Fruit fly (Drosophila melanogaster) whole organism, wandering third instar larva: ENCODE results near the gene CG10862.

Source experiments
- Abd-B ChIP-seq: fragments of >200 bp; optimal IDR thresholded peaks from 2 replicates; lab custom pipeline; 2017; ENCODE audit warnings: missing biosample characterization, missing genetic modification characterization
- CG32264 ChIP-seq: fragments of 200-800 bp; sonication (Bioruptor generic); optimal IDR thresholded peaks from 2 replicates; lab custom pipeline; 2016; ENCODE audit warnings: missing biosample characterization, missing genetic modification characterization
- CG9705 ChIP-seq: fragments of 200-800 bp; sonication (Bioruptor generic); optimal IDR thresholded peaks from 2 replicates; lab custom pipeline; 2018; ENCODE audit warnings: missing biosample characterization, mild to moderate bottlenecking, missing genetic modification characterization
- Dfd ChIP-seq: fragments of >200 bp; optimal IDR thresholded peaks from 2 replicates; lab custom pipeline; 2017; ENCODE audit warnings: missing biosample characterization, missing genetic modification characterization
- Dif ChIP-seq: fragments of 200-275, 200-300 bp; sonication (Bioruptor generic); optimal IDR thresholded peaks from 2 replicates; lab custom pipeline; 2018; ENCODE audit warnings: missing biosample characterization, missing genetic modification characterization; ENCODE audit not compliant: partially characterized antibody
- HLH106 ChIP-seq: fragments of 200-800 bp; optimal IDR thresholded peaks from 3 replicates; lab custom pipeline; 2019; ENCODE audit warnings: missing biosample characterization, mild to moderate bottlenecking, missing genetic modification characterization, moderate library complexity
- Jra ChIP-seq: sonication (Bioruptor generic); optimal IDR thresholded peaks from 2 replicates; lab custom pipeline; 2016; ENCODE audit warnings: missing biosample characterization, missing genetic modification characterization
- Mio ChIP-seq: sonication (Bioruptor generic); optimal IDR thresholded peaks from 2 replicates; lab custom pipeline; 2016; ENCODE audit warnings: missing biosample characterization, missing genetic modification characterization
- N ChIP-seq: fragments of >200 bp; optimal IDR thresholded peaks from 2 replicates; lab custom pipeline; 2018; ENCODE audit warnings: missing biosample characterization, missing external identifiers, missing genetic modification characterization
- OdsH ChIP-seq: fragments of 200-800 bp; sonication (Bioruptor generic); optimal IDR thresholded peaks from 2 replicates; lab custom pipeline; 2016; ENCODE audit warnings: missing biosample characterization, mild to moderate bottlenecking, missing genetic modification characterization
- Rel ChIP-seq, 2 experiments: fragments of 200-800 bp; sonication (Bioruptor generic) in 1 of 2; optimal IDR thresholded peaks; 2 replicates in 1 of 2; 3 replicates in 1 of 2; lab custom pipeline; 2016 to 2019; ENCODE audit warnings: mild to moderate bottlenecking in 2 of 2, missing biosample characterization in 2 of 2, missing genetic modification characterization in 2 of 2, moderate library complexity in 1 of 2
- brk ChIP-seq: fragments of 200-800 bp; sonication (Bioruptor generic); optimal IDR thresholded peaks from 2 replicates; lab custom pipeline; 2016; ENCODE audit warnings: missing biosample characterization, mild to moderate bottlenecking, missing genetic modification characterization
- dl ChIP-seq, 2 experiments: fragments of 175-275, 200-275 bp in 1 of 2; fragments of 200-275 bp in 1 of 2; sonication (Bioruptor generic); optimal IDR thresholded peaks; lab custom pipeline; 2018; ENCODE audit warnings: mild to moderate bottlenecking in 2 of 2, missing biosample characterization in 2 of 2, missing genetic modification characterization in 2 of 2, moderate library complexity in 2 of 2; ENCODE audit not compliant: partially characterized antibody in 2 of 2, insufficient read depth in 1 of 2
- dmrt93B ChIP-seq: fragments of 200-800 bp; sonication (Bioruptor generic); optimal IDR thresholded peaks from 2 replicates; lab custom pipeline; 2018; ENCODE audit warnings: missing biosample characterization, mild to moderate bottlenecking, missing genetic modification characterization
- ey ChIP-seq: fragments of 200-800 bp; sonication (Bioruptor generic); optimal IDR thresholded peaks from 2 replicates; lab custom pipeline; 2016; ENCODE audit warnings: missing biosample characterization, missing genetic modification characterization
- foxo ChIP-seq, 2 experiments: fragments of 200-800 bp; sonication (Bioruptor generic); optimal IDR thresholded peaks; 2 replicates in 1 of 2; 3 replicates in 1 of 2; lab custom pipeline; 2016 to 2017; ENCODE audit warnings: missing biosample characterization in 2 of 2, missing genetic modification characterization in 2 of 2
- fru ChIP-seq: fragments of 200-800 bp; sonication (Bioruptor generic); optimal IDR thresholded peaks from 3 replicates; lab custom pipeline; 2016; ENCODE audit warnings: missing biosample characterization, mild to moderate bottlenecking, missing genetic modification characterization
- h ChIP-seq: fragments of 200-800 bp; sonication (Bioruptor generic); optimal IDR thresholded peaks from 3 replicates; lab custom pipeline; 2016; ENCODE audit warnings: missing biosample characterization, mild to moderate bottlenecking, missing genetic modification characterization
- pan ChIP-seq: fragments of >200 bp; optimal IDR thresholded peaks from 2 replicates; lab custom pipeline; 2017
- psq ChIP-seq: fragments of 200-800 bp; sonication (Bioruptor generic); optimal IDR thresholded peaks from 3 replicates; lab custom pipeline; 2017; ENCODE audit warnings: missing biosample characterization, mild to moderate bottlenecking, missing genetic modification characterization, moderate library complexity
- rgr ChIP-seq: fragments of 200-800 bp; sonication (Bioruptor generic); optimal IDR thresholded peaks from 3 replicates; lab custom pipeline; 2016; ENCODE audit warnings: missing biosample characterization, mild to moderate bottlenecking, missing genetic modification characterization
- sage ChIP-seq: fragments of 200-800 bp; sonication (Bioruptor generic); optimal IDR thresholded peaks from 2 replicates; lab custom pipeline; 2016; ENCODE audit warnings: missing biosample characterization, mild to moderate bottlenecking, missing genetic modification characterization
- sv ChIP-seq: fragments of 200-800 bp; sonication (Bioruptor generic); optimal IDR thresholded peaks from 3 replicates; lab custom pipeline; 2016; ENCODE audit warnings: missing biosample characterization, missing genetic modification characterization
- tai ChIP-seq: sonication (Bioruptor generic); optimal IDR thresholded peaks from 2 replicates; lab custom pipeline; 2016; ENCODE audit warnings: missing biosample characterization, missing genetic modification characterization
- usp ChIP-seq: fragments of >200 bp; optimal IDR thresholded peaks from 2 replicates; lab custom pipeline; 2017; ENCODE audit warnings: missing biosample characterization, missing genetic modification characterization
- woc ChIP-seq: sonication (Bioruptor generic); optimal IDR thresholded peaks from 2 replicates; lab custom pipeline; 2016; ENCODE audit warnings: missing biosample characterization, mild to moderate bottlenecking, missing genetic modification characterization

Gene CG10862

dm6 chr3L:3658768-3659167 lies 4.2 kb upstream of the CG10862 start, which contains the start of gene CG43098:
Gene CG43098 (plus strand): TSS chr3L:3659068.
- TF ChIP-seq usp (GFP tag; lab: Kevin White, UChicago) (no peak), dmrt93B (GFP tag; lab: Kevin White, UChicago) (no peak), woc (GFP tag; lab: Kevin White, UChicago) (no peak), HLH106 (tag; lab: Kevin White, UChicago) (no peak), tai (GFP tag; lab: Kevin White, UChicago) (no peak), psq (no peak), ey (no peak), sv (GFP tag; lab: Kevin White, UChicago) (no peak), foxo (GFP tag; optimal IDR thresholded peaks at IDR 0.05; lab: Kevin White, UChicago) (no peak), fru (GFP tag; lab: Kevin White, UChicago) (no peak)
- TF ChIP-seq, all 38 proteins: peak for 0

dm6 chr3L:3657897-3658296 lies 3.3 kb upstream of the CG10862 start:
- peak; percentile 2 for TF ChIP-seq OdsH (GFP tag; lab: Kevin White, UChicago)
- TF ChIP-seq N (GFP tag; lab: Kevin White, UChicago): no peak
- peak; percentile 38 for TF ChIP-seq woc (GFP tag; lab: Kevin White, UChicago)
- TF ChIP-seq, all 38 proteins: peak for 2

DNA sequence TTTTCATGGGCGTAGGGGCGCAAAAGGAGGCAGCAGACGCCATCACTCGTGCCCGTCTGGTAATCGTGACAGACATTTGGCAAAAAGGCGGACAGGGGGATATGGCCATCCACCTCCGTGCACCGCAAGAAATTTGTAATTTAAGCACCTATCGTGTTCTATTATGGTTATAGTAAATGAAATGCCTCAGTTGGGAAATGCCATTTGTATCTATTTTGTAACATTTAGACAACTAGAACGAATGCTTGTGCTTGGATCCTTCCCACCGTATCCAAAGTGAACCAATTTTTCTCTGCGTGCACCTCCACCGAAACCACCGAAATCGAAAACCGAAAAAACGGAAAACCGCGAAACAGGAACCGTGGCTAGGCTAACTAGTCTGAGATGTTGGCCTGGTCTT lies 2.3 kb upstream of the CG10862 start:
- no peak for TF ChIP-seq usp (GFP tag; lab: Kevin White, UChicago)
- TF ChIP-seq Jra (GFP tag; lab: Kevin White, UChicago): no peak
- TF ChIP-seq Abd-B: no peak
- no peak for TF ChIP-seq Dif (GFP tag; lab: Kevin White, UChicago)
- no peak for TF ChIP-seq N (GFP tag; lab: Kevin White, UChicago)
- no peak for TF ChIP-seq rgr (GFP tag; lab: Kevin White, UChicago)
- no peak for TF ChIP-seq CG32264 (GFP tag; lab: Kevin White, UChicago)

DNA sequence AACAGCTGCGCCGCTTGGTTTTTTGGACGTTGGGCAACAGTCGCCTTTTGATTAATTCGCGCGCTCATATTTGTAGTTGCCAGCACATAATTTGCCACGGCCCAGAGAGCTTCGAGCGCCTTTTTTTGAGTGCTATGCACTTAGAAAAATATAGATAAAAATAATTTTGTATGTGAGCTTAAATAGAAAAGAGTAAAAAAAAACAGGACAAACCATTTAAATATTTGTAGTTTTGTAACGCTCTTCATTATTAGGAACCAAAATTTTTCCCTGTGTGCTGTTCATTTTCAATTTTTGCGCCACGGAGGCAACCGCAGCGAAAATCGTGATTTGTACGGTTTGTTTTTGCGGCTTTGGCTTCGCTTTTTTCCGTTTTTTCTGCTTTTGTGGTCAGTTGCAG lies 5.0 kb downstream of the CG10862 start:
- TF ChIP-seq h (peak; percentile 24), ey (peak; percentile 1), brk (GFP tag; lab: Kevin White, UChicago) (no peak), CG9705 (GFP tag; lab: Kevin White, UChicago) (no peak), Rel (GFP tag; optimal IDR thresholded peaks at IDR 0.05; lab: Kevin White, UChicago) (no peak), Rel (tag; optimal IDR thresholded peaks at IDR 0.05; lab: Kevin White, UChicago) (no peak), dmrt93B (GFP tag; lab: Kevin White, UChicago) (no peak), foxo (GFP tag; optimal IDR thresholded peaks at IDR 0.05; lab: Kevin White, UChicago) (peak in 1 of 2 experiments; percentile 11), HLH106 (tag; lab: Kevin White, UChicago) (no peak), OdsH (GFP tag; lab: Kevin White, UChicago) (peak; percentile 7), fru (GFP tag; lab: Kevin White, UChicago) (peak; percentile 8), sage (GFP tag; lab: Kevin White, UChicago) (no peak), Mio (GFP tag; lab: Kevin White, UChicago) (no peak), dl (GFP tag; optimal IDR thresholded peaks at IDR 0.05; lab: Kevin White, UChicago; ENCODE audit: insufficient read depth in 1 of 2, partially characterized antibody in 2 of 2) (no peak), pan (lab: Kevin White, UChicago) (no peak)
- TF ChIP-seq, all 38 proteins: peak for 5

- TF ChIP-seq Jra (GFP tag; lab: Kevin White, UChicago): no peak
- TF ChIP-seq CG9705 (GFP tag; lab: Kevin White, UChicago): no peak
- no peak for TF ChIP-seq woc (GFP tag; lab: Kevin White, UChicago)
- TF ChIP-seq Dfd (GFP tag; lab: Kevin White, UChicago): peak; percentile 52
Observed at dm6 chr3L:3646361-3646759, 8.2 kb downstream of the CG10862 start.

DNA sequence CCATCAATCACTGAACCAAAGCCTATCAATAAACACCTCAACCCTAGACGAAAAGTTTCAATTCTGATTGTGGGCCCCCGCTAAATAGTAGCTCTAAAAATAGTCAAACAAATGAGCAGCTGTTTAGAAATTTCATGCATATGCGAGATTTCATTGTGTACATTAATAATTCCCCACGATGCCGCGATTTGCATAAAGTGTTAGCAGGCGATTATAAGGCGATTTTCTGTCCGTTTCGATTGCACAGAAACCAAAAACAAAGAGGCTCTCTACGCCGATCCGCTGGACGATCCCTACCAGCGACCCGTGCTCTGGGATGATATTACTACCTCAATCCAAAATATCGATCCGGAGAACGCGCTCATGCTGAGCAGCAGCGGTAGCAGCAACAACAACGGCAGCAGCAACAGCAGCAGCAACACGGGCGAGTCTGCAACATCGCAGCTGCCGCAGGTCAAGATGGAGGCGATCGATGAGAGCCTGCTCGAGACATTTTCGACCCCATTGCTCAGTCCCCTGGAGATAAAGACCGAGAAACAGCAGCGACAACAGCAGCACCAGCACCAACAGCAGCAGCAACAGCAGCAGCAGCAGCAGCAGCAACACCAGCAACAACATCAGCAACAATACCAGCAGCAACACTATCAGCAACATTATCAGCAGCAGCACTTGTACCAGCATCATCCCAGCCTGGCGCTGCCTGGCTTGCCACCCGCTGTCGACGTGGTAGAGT lies 8.8 kb downstream of the CG10862 start:
- TF ChIP-seq sv (GFP tag; lab: Kevin White, UChicago) (no peak), Dfd (GFP tag; lab: Kevin White, UChicago) (peak; percentile 90)
